Fruit fly (Drosophila melanogaster) whole organism, embryonic: Measurements from ENCODE around the gene Rad9.

Source experiments
- Antp ChIP-seq: fragments of 200-800 bp; sonication (Bioruptor generic); optimal IDR thresholded peaks from 3 replicates; lab custom pipeline; 2016; ENCODE audit warnings: missing biosample characterization, missing genetic modification characterization
- Atf-2 ChIP-seq: fragments of 200-800 bp; sonication (Bioruptor generic); optimal IDR thresholded peaks from 2 replicates; lab custom pipeline; 2016; ENCODE audit warnings: missing biosample characterization, missing genetic modification characterization
- Blimp-1 ChIP-seq: fragments of 200-800 bp; sonication (Bioruptor generic); optimal IDR thresholded peaks from 3 replicates; lab custom pipeline; 2018; ENCODE audit warnings: missing biosample characterization, missing genetic modification characterization, mild to moderate bottlenecking, moderate library complexity, missing genetic modification reagents
- CG10366 ChIP-seq: fragments of 200-800 bp; sonication (Bioruptor generic); IDR thresholded peaks from 2 replicates; pipeline ENCODE4 v1.3.6; 2022; ENCODE audit warnings: missing biosample characterization, missing genetic modification characterization
- CG10462 ChIP-seq: fragments of 200-800 bp; sonication (Bioruptor generic); optimal IDR thresholded peaks from 2 replicates; lab custom pipeline; 2016; ENCODE audit warnings: missing biosample characterization, missing genetic modification characterization
- CG13424 ChIP-seq: fragments of 200-800 bp; sonication (Bioruptor generic); optimal IDR thresholded peaks from 2 replicates; lab custom pipeline; 2019; ENCODE audit warnings: missing biosample characterization, mild to moderate bottlenecking, missing genetic modification characterization, moderate library complexity
- CG13624 ChIP-seq: fragments of 200-800 bp; sonication (Bioruptor generic); optimal IDR thresholded peaks from 2 replicates; lab custom pipeline; 2016; ENCODE audit warnings: missing biosample characterization, missing genetic modification characterization
- CG15479 ChIP-seq: fragments of 200-800 bp; sonication (Bioruptor generic); optimal IDR thresholded peaks from 3 replicates; lab custom pipeline; 2019; ENCODE audit warnings: missing biosample characterization, mild to moderate bottlenecking, missing genetic modification characterization, moderate library complexity
- CG16779 ChIP-seq: fragments of 200-800 bp; sonication (Bioruptor generic); IDR thresholded peaks from 2 replicates; pipeline ENCODE4 v1.3.6; 2022; ENCODE audit warnings: missing biosample characterization, missing genetic modification characterization
- CG18619 ChIP-seq: fragments of 200-800 bp; sonication (Bioruptor generic); optimal IDR thresholded peaks from 3 replicates; lab custom pipeline; 2017; ENCODE audit warnings: missing biosample characterization, mild to moderate bottlenecking, missing genetic modification characterization
- CG31365 ChIP-seq: fragments of 200-800 bp; sonication (Bioruptor generic); optimal IDR thresholded peaks from 2 replicates; lab custom pipeline; 2018; ENCODE audit warnings: missing biosample characterization, mild to moderate bottlenecking, missing genetic modification characterization
- CG3407 ChIP-seq: fragments of 200-800 bp; sonication (Bioruptor generic); optimal IDR thresholded peaks from 2 replicates; lab custom pipeline; 2018; ENCODE audit warnings: missing biosample characterization, mild to moderate bottlenecking, missing genetic modification characterization
- CG34422 ChIP-seq: fragments of 200-800 bp; sonication (Bioruptor generic); IDR thresholded peaks from 3 replicates; pipeline ENCODE4 v1.3.6; 2022; ENCODE audit warnings: missing biosample characterization, missing genetic modification characterization
- CG3995 ChIP-seq: fragments of 200-800 bp; sonication (Bioruptor generic); optimal IDR thresholded peaks from 3 replicates; lab custom pipeline; 2016; ENCODE audit warnings: missing biosample characterization, missing genetic modification characterization
- CG7556 ChIP-seq: fragments of 200-800 bp; sonication (Bioruptor generic); optimal IDR thresholded peaks from 2 replicates; lab custom pipeline; 2017; ENCODE audit warnings: missing biosample characterization, mild to moderate bottlenecking, missing genetic modification characterization
- CG8924 ChIP-seq: fragments of 200-800 bp; optimal IDR thresholded peaks from 3 replicates; lab custom pipeline; 2019; ENCODE audit warnings: missing biosample characterization, mild to moderate bottlenecking, missing genetic modification characterization, moderate library complexity
- CG9932 ChIP-seq: fragments of 200-800 bp; sonication (Bioruptor generic); IDR thresholded peaks from 2 replicates; pipeline ENCODE4 v1.3.6; 2022; ENCODE audit warnings: missing biosample characterization, missing genetic modification characterization
- Camta ChIP-seq: fragments of 200-800 bp; sonication (Bioruptor generic); optimal IDR thresholded peaks from 2 replicates; lab custom pipeline; 2016; ENCODE audit warnings: missing biosample characterization, missing genetic modification characterization
- Dek ChIP-seq: fragments of 200-800 bp; sonication (Bioruptor generic); optimal IDR thresholded peaks from 3 replicates; lab custom pipeline; 2019; ENCODE audit warnings: missing biosample characterization, mild to moderate bottlenecking, missing genetic modification characterization, moderate library complexity
- Dip3 ChIP-seq: fragments of 200-800 bp; sonication (Bioruptor generic); optimal IDR thresholded peaks from 3 replicates; lab custom pipeline; 2016; ENCODE audit warnings: missing biosample characterization, missing genetic modification characterization
- HLH54F ChIP-seq: fragments of 200-800 bp; sonication (Bioruptor generic); optimal IDR thresholded peaks from 3 replicates; lab custom pipeline; 2016; ENCODE audit warnings: missing biosample characterization, missing genetic modification characterization
- Hr78 ChIP-seq, 2 experiments: fragments of 200-800 bp in 1 of 2; fragments of >200 bp in 1 of 2; sonication (Bioruptor generic) in 1 of 2; optimal IDR thresholded peaks; 2 replicates each; lab custom pipeline; 2017 to 2019; ENCODE audit warnings: missing biosample characterization in 2 of 2, missing genetic modification characterization in 2 of 2, mild to moderate bottlenecking in 1 of 2, moderate library complexity in 1 of 2
- Med ChIP-seq: fragments of 200-800 bp; sonication (Bioruptor generic); peaks from one replicate; lab custom pipeline; 2016; ENCODE audit warnings: missing biosample characterization, missing genetic modification characterization, mild to moderate bottlenecking, inconsistent platforms, moderate library complexity
- PHDP ChIP-seq: fragments of 200-800 bp; sonication (Bioruptor generic); optimal IDR thresholded peaks from 3 replicates; lab custom pipeline; 2018; ENCODE audit warnings: missing biosample characterization, mild to moderate bottlenecking, missing genetic modification characterization, moderate library complexity
- Pdp1 ChIP-seq, 2 experiments: fragments of 200-800 bp; sonication (Bioruptor generic); optimal IDR thresholded peaks; 3 replicates each; lab custom pipeline; 2016; ENCODE audit warnings: missing biosample characterization in 2 of 2, missing genetic modification characterization in 2 of 2, mild to moderate bottlenecking in 1 of 2, moderate library complexity in 1 of 2
- Scr ChIP-seq: fragments of 200-800 bp; sonication (Bioruptor generic); IDR thresholded peaks from 2 replicates; pipeline ENCODE4 v1.3.6; 2022; ENCODE audit warnings: missing biosample characterization, missing genetic modification characterization; ENCODE audit not compliant: partially characterized antibody
- Taf1 ChIP-seq: fragments of 200-800 bp; sonication (Bioruptor generic); IDR thresholded peaks from 2 replicates; pipeline ENCODE4 v1.3.6; 2022; ENCODE audit warnings: missing biosample characterization, missing genetic modification characterization
- bigmax ChIP-seq: fragments of 200-800 bp; sonication (Bioruptor generic); optimal IDR thresholded peaks from 2 replicates; lab custom pipeline; 2018; ENCODE audit warnings: missing biosample characterization, mild to moderate bottlenecking, missing genetic modification characterization
- chinmo ChIP-seq: fragments of 200-800 bp; sonication (Bioruptor generic); IDR thresholded peaks from 4 replicates; pipeline ENCODE4 v1.3.6; 2022; ENCODE audit warnings: missing biosample characterization, missing genetic modification characterization; ENCODE audit not compliant: partially characterized antibody
- dati ChIP-seq: fragments of 200-800 bp; sonication (Bioruptor generic); IDR thresholded peaks from 2 replicates; pipeline ENCODE4 v1.3.6; 2022; ENCODE audit warnings: missing biosample characterization, missing genetic modification characterization
- dysf ChIP-seq: fragments of 200-800 bp; sonication (Bioruptor generic); IDR thresholded peaks from 3 replicates; pipeline ENCODE4 v1.3.6; 2022; ENCODE audit warnings: missing biosample characterization, missing genetic modification characterization
- eve ChIP-seq, 2 experiments: fragments of >200 bp; optimal IDR thresholded peaks; 2 replicates each; lab custom pipeline; 2017; ENCODE audit warnings: missing biosample characterization in 2 of 2, missing genetic modification characterization in 2 of 2
- hb ChIP-seq: fragments of 200-800 bp; sonication (Bioruptor generic); IDR thresholded peaks from 3 replicates; pipeline ENCODE4 v1.3.6; 2022; ENCODE audit warnings: missing biosample characterization, missing genetic modification characterization; ENCODE audit not compliant: partially characterized antibody
- insv ChIP-seq, 2 experiments: fragments of 200-800 bp; sonication (Bioruptor generic); optimal IDR thresholded peaks; 3 replicates each; lab custom pipeline; 2016 to 2018; ENCODE audit warnings: missing biosample characterization in 2 of 2, missing genetic modification characterization in 2 of 2
- lab ChIP-seq: fragments of 200-800 bp; sonication (Bioruptor generic); optimal IDR thresholded peaks from 3 replicates; lab custom pipeline; 2017; ENCODE audit warnings: missing biosample characterization, missing genetic modification characterization, mild to moderate bottlenecking, moderate library complexity, missing genetic modification reagents
- lbe ChIP-seq: fragments of 200-800 bp; sonication (Bioruptor generic); optimal IDR thresholded peaks from 2 replicates; lab custom pipeline; 2016; ENCODE audit warnings: missing biosample characterization, mild to moderate bottlenecking, missing genetic modification characterization
- mirr ChIP-seq: fragments of 200-800 bp; sonication (Bioruptor generic); optimal IDR thresholded peaks from 3 replicates; lab custom pipeline; 2018; ENCODE audit warnings: missing biosample characterization, mild to moderate bottlenecking, missing genetic modification characterization
- nmo ChIP-seq: fragments of 200-800 bp; sonication (Bioruptor generic); optimal IDR thresholded peaks from 2 replicates; lab custom pipeline; 2018; ENCODE audit warnings: missing biosample characterization, mild to moderate bottlenecking, missing genetic modification characterization, moderate library complexity
- pzg ChIP-seq: fragments of 200-800 bp; sonication (Bioruptor generic); optimal IDR thresholded peaks from 3 replicates; lab custom pipeline; 2018; ENCODE audit warnings: missing biosample characterization, mild to moderate bottlenecking, missing genetic modification characterization, moderate library complexity
- sens ChIP-seq: fragments of 200-800 bp; sonication (Bioruptor generic); peaks from one replicate; lab custom pipeline; 2016; ENCODE audit warnings: missing biosample characterization, missing genetic modification characterization
- ssp ChIP-seq: fragments of 200-800 bp; sonication (Bioruptor generic); IDR thresholded peaks from 2 replicates; pipeline ENCODE4 v1.3.6; 2022; ENCODE audit warnings: missing biosample characterization, missing genetic modification characterization
- wdn ChIP-seq: fragments of 200-800 bp; sonication (Bioruptor generic); IDR thresholded peaks from 2 replicates; pipeline ENCODE4 v1.3.6; 2022; ENCODE audit warnings: missing biosample characterization, missing genetic modification characterization
- wor ChIP-seq: fragments of 200-800 bp; sonication (Bioruptor generic); IDR thresholded peaks from 2 replicates; pipeline ENCODE4 v1.3.6; 2022; ENCODE audit warnings: missing biosample characterization, missing genetic modification characterization
- zen ChIP-seq: fragments of 200-800 bp; sonication (Bioruptor generic); optimal IDR thresholded peaks from 3 replicates; lab custom pipeline; 2018; ENCODE audit warnings: missing biosample characterization, mild to moderate bottlenecking, missing genetic modification characterization, moderate library complexity
- zf30C ChIP-seq: fragments of 200-800 bp; sonication (Bioruptor generic); optimal IDR thresholded peaks from 3 replicates; lab custom pipeline; 2018; ENCODE audit warnings: missing biosample characterization, mild to moderate bottlenecking, missing genetic modification characterization

Rad9 gene

dm6 chr3L:18823870-18824561 is 48.3 kb downstream of the Rad9 start:
- peak in 1 of 2 experiments; percentile 71 for TF ChIP-seq Pdp1 (GFP tag; optimal IDR thresholded peaks at IDR 0.05; lab: Kevin White, UChicago)
- no peak for TF ChIP-seq dati
- TF ChIP-seq Dip3 (GFP tag; lab: Kevin White, UChicago): no peak
- TF ChIP-seq CG7556 (GFP tag; lab: Kevin White, UChicago): no peak
- TF ChIP-seq CG10366 (GFP tag; lab: Robert Waterston, UW): no peak
- TF ChIP-seq Antp (GFP tag; lab: Kevin White, UChicago): no peak

- peak; percentile 32 for TF ChIP-seq Blimp-1 (GFP tag; lab: Kevin White, UChicago)
- no peak for TF ChIP-seq CG9932 (GFP tag; lab: Robert Waterston, UW)
- peak in 1 of 2 experiments; percentile 63 for TF ChIP-seq eve (GFP tag; optimal IDR thresholded peaks at IDR 0.05; lab: Kevin White, UChicago)
- TF ChIP-seq sens (GFP tag; lab: Kevin White, UChicago): peak; percentile 20
- peak in 1 of 2 experiments; percentile 67 for TF ChIP-seq Hr78 (GFP tag; optimal IDR thresholded peaks at IDR 0.05; lab: Kevin White, UChicago)
These were observed 49.2 kb downstream of the Rad9 start for dm6 chr3L:18823221-18823514.

dm6 chr3L:18822450-18823220 is 49.7 kb downstream of the Rad9 start, which contains the start of gene Cat:
TSS of gene Cat (plus strand) at chr3L:18822604.
- no peak for TF ChIP-seq Taf1 (GFP tag; lab: Robert Waterston, UW)
- peak; percentile 71 for TF ChIP-seq lab
- TF ChIP-seq zf30C (GFP tag; lab: Kevin White, UChicago): no peak
- TF ChIP-seq HLH54F (GFP tag; lab: Kevin White, UChicago): no peak
- no peak for TF ChIP-seq CG18619 (GFP tag; lab: Kevin White, UChicago)
- TF ChIP-seq CG31365: no peak
- no peak for TF ChIP-seq CG3407 (GFP tag; lab: Kevin White, UChicago)
- peak; percentile 46 for TF ChIP-seq mirr (GFP tag; lab: Kevin White, UChicago)
- no peak; the same call in 2 of the 3 replicates for TF ChIP-seq dysf (GFP tag; lab: Robert Waterston, UW)
- peak; percentile 73 for TF ChIP-seq hb
- TF ChIP-seq CG16779 (GFP tag; lab: Robert Waterston, UW): no peak
- TF ChIP-seq pzg (GFP tag; lab: Kevin White, UChicago): peak; percentile 54
- TF ChIP-seq zen: peak; percentile 16
- TF ChIP-seq ssp (GFP tag; lab: Robert Waterston, UW): no peak
- TF ChIP-seq CG13424 (tag; lab: Kevin White, UChicago): peak; percentile 60
- TF ChIP-seq CG8924 (tag; lab: Kevin White, UChicago): peak; percentile 61
- no peak for TF ChIP-seq wor (GFP tag; lab: Robert Waterston, UW)
- peak; percentile 90 to 97 for TF ChIP-seq insv (GFP tag; optimal IDR thresholded peaks at IDR 0.05; lab: Kevin White, UChicago)
- TF ChIP-seq CG15479 (GFP tag; lab: Kevin White, UChicago): no peak
- TF ChIP-seq CG10462 (GFP tag; lab: Kevin White, UChicago): no peak
- peak; percentile 45 for TF ChIP-seq nmo (GFP tag; lab: Kevin White, UChicago)
- peak; percentile 83 for TF ChIP-seq Med
- peak; percentile 66 for TF ChIP-seq lbe
- no peak for TF ChIP-seq Atf-2 (GFP tag; lab: Kevin White, UChicago)
- TF ChIP-seq CG34422 (GFP tag; lab: Robert Waterston, UW): peak; percentile 82; the same call in 1 of the 3 replicates
- no peak for TF ChIP-seq bigmax
- TF ChIP-seq Scr: peak; percentile 91
- peak; percentile 23 for TF ChIP-seq PHDP (tag; lab: Kevin White, UChicago)
- TF ChIP-seq chinmo: peak; percentile 93
- peak; percentile 38 for TF ChIP-seq CG3995 (GFP tag; lab: Kevin White, UChicago)
- no peak for TF ChIP-seq Camta (GFP tag; lab: Kevin White, UChicago)
- peak; percentile 42 for TF ChIP-seq CG13624 (GFP tag; lab: Kevin White, UChicago)
- peak; percentile 38 for TF ChIP-seq Dek (tag; lab: Kevin White, UChicago)
- no peak for TF ChIP-seq wdn
